Fruit fly (Drosophila melanogaster): Measurements from ENCODE around the gene Lztr1.

Lztr1 gene

DNA sequence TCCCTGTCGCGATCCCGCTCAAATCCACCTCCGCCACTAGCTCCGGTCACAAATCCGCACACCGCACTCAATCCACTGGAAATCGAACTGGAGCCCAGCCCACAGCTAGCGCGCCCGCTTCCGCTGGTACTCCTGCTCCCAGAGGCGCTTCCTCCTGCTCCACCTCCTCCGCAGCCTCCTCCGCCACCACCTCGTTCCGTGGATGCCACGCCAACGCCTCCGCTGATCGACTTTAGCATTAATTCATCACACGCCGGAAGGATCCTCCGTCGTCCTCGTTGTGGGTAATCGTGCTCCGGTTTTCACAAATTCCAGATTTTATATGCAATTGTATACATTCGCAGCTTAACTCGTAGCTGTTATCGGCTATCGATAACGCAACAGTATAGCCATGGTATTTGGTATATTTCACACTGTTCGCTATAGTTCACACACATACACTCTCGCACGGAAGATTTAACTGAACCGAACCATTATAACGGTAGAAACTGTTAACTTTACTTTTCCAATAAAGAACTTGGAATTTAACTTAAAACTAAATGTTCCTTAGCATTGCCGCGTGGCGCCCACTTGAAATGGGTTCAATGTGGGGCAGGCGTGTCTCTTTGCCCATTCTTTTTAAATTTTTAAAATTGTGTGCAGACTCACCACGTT lies at the start of gene Lztr1:
Gene Lztr1, minus strand, starts transcription at position 374 of the 654 bp plus-strand sequence.
- TF ChIP-seq pan (optimal IDR thresholded peaks at IDR 0.05): no peak
- no peak for TF ChIP-seq EcR (GFP tag; optimal IDR thresholded peaks at IDR 0.05)
- TF ChIP-seq Dll (optimal IDR thresholded peaks at IDR 0.05): no peak
- TF ChIP-seq usp (GFP tag; optimal IDR thresholded peaks at IDR 0.05): no peak

dm6 chrX:966818-967217 lies 39.4 kb upstream of the Lztr1 start:
- TF ChIP-seq psq (optimal IDR thresholded peaks at IDR 0.05) (no peak), pan (optimal IDR thresholded peaks at IDR 0.05) (no peak), Dll (optimal IDR thresholded peaks at IDR 0.05) (no peak), EcR (GFP tag; optimal IDR thresholded peaks at IDR 0.05) (no peak), CG8478 (optimal IDR thresholded peaks at IDR 0.05) (no peak)

- TF ChIP-seq Dll (optimal IDR thresholded peaks at IDR 0.05) (no peak), CG8478 (optimal IDR thresholded peaks at IDR 0.05) (no peak), EcR (GFP tag; optimal IDR thresholded peaks at IDR 0.05) (no peak), psq (optimal IDR thresholded peaks at IDR 0.05) (no peak), usp (GFP tag; optimal IDR thresholded peaks at IDR 0.05) (no peak), pan (optimal IDR thresholded peaks at IDR 0.05) (no peak)
Observed at dm6 chrX:964012-964411, 36.6 kb upstream of the Lztr1 start.

DNA sequence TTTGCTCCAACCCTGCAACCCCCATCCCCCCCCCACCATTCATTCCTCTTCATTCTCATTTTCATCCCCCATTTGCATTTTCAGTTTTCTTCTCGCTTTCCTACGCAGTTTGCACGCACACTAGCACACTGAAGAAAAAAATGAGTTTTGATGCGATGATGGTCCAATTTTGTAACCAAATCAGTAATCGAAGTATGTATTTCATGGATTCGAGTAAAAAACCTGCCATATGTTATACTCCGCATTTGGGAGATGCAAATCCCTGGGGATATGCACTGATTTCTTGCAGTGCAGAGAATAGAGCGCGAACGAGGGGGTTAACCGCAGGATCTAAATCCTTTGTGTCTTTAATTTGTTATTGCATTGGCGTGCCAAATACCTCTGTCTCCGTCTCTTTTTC lies 28.5 kb upstream of the Lztr1 start:
- TF ChIP-seq psq (optimal IDR thresholded peaks at IDR 0.05): no peak
- no peak for TF ChIP-seq pan (optimal IDR thresholded peaks at IDR 0.05)

DNA sequence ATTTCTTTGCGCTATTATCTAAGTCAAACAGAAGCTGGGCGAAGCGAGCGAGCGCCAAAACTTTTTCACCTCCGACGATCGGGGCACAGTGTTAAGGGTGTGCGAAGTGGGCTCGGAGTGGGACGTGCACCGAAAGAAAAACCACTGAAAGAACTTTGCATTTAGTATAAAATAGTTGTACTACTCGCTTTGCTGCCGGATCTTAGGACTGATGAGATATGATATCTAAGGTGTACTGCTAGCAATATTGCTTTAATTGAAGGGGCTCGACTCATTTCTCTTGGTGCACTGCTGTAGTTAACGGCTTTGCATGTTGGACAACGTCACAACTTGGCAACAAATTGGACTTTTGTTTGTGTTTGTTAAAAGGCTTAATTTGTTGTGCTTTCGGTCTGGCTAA lies 26.4 kb upstream of the Lztr1 start:
- no peak for TF ChIP-seq usp (GFP tag; optimal IDR thresholded peaks at IDR 0.05)
- TF ChIP-seq pan (optimal IDR thresholded peaks at IDR 0.05): no peak
- no peak for TF ChIP-seq EcR (GFP tag; optimal IDR thresholded peaks at IDR 0.05)
- TF ChIP-seq psq (optimal IDR thresholded peaks at IDR 0.05): no peak
- no peak for TF ChIP-seq CG8478 (optimal IDR thresholded peaks at IDR 0.05)
- no peak for TF ChIP-seq Dll (optimal IDR thresholded peaks at IDR 0.05)

dm6 chrX:951800-952199 lies 24.4 kb upstream of the Lztr1 start, which contains the start of gene CG3690:
Gene CG3690 (minus strand): TSS chrX:951900.
- TF ChIP-seq pan (optimal IDR thresholded peaks at IDR 0.05): no peak
- no peak for TF ChIP-seq EcR (GFP tag; optimal IDR thresholded peaks at IDR 0.05)
- TF ChIP-seq CG8478 (optimal IDR thresholded peaks at IDR 0.05): no peak
- no peak for TF ChIP-seq usp (GFP tag; optimal IDR thresholded peaks at IDR 0.05)
- TF ChIP-seq psq (optimal IDR thresholded peaks at IDR 0.05): no peak
- TF ChIP-seq Dll (optimal IDR thresholded peaks at IDR 0.05): no peak

- TF ChIP-seq EcR (GFP tag; optimal IDR thresholded peaks at IDR 0.05) (no peak), CG8478 (optimal IDR thresholded peaks at IDR 0.05) (no peak), psq (optimal IDR thresholded peaks at IDR 0.05) (no peak), usp (GFP tag; optimal IDR thresholded peaks at IDR 0.05) (no peak), Dll (optimal IDR thresholded peaks at IDR 0.05) (no peak), pan (optimal IDR thresholded peaks at IDR 0.05) (no peak)
Observed at dm6 chrX:948285-948556, 20.8 kb upstream of the Lztr1 start.

- no peak for TF ChIP-seq psq (optimal IDR thresholded peaks at IDR 0.05)
- no peak for TF ChIP-seq CG8478 (optimal IDR thresholded peaks at IDR 0.05)
- TF ChIP-seq pan (optimal IDR thresholded peaks at IDR 0.05): no peak
- no peak for TF ChIP-seq Dll (optimal IDR thresholded peaks at IDR 0.05)
- TF ChIP-seq EcR (GFP tag; optimal IDR thresholded peaks at IDR 0.05): no peak
- TF ChIP-seq usp (GFP tag; optimal IDR thresholded peaks at IDR 0.05): no peak
Observed at dm6 chrX:947450-948284, 20.3 kb upstream of the Lztr1 start, which contains the start of gene CG3699. Gene CG3699 (minus strand): TSS chrX:947500.

- TF ChIP-seq CG8478 (optimal IDR thresholded peaks at IDR 0.05) (no peak), usp (GFP tag; optimal IDR thresholded peaks at IDR 0.05) (no peak), EcR (GFP tag; optimal IDR thresholded peaks at IDR 0.05) (no peak), psq (optimal IDR thresholded peaks at IDR 0.05) (no peak), Dll (optimal IDR thresholded peaks at IDR 0.05) (no peak), pan (optimal IDR thresholded peaks at IDR 0.05) (no peak)
Observed at dm6 chrX:946162-946561, 18.8 kb upstream of the Lztr1 start.

DNA sequence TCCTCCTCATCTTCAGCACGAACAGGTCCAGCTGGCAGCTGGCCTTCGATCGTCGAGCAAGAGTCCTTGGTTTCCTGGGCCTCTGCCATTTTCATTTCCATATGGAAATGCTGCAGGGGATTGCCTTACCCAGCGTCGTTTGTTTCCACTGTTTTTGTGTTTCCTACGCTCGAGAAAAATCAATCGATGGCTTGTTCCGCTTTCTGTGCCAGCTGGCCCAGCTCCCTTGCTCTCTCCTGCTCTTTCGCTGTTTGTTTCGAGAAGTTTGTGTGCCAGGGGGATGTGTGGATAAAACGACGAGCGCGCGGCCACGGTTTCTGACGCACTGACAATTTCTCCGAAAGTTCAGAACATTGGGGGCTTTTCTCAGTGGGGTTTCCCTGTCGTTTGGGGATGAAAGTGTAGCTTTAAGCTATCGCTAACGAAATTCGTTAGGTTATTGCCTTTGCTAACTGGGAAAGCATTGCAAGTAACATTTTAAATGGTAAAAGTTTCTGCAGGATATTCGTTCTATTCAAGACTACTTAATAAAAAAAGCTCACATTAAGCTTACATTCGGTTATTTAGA lies 18.1 kb upstream of the Lztr1 start, which contains the start of gene CG3703:
Gene CG3703, minus strand, starts transcription at position 328 of the 568 bp plus-strand sequence.
- TF ChIP-seq EcR (GFP tag; optimal IDR thresholded peaks at IDR 0.05) (no peak), Dll (optimal IDR thresholded peaks at IDR 0.05) (no peak), pan (optimal IDR thresholded peaks at IDR 0.05) (no peak), usp (GFP tag; optimal IDR thresholded peaks at IDR 0.05) (no peak), CG8478 (optimal IDR thresholded peaks at IDR 0.05) (no peak), psq (optimal IDR thresholded peaks at IDR 0.05) (no peak)

dm6 chrX:940580-941184 lies 13.3 kb upstream of the Lztr1 start, which contains the start of the genes CG3704 and mus81:
Gene CG3704 (minus strand): TSS chrX:940805.
Gene mus81 (plus strand): TSS chrX:941075.
- TF ChIP-seq pan (optimal IDR thresholded peaks at IDR 0.05): no peak
- peak; percentile 27 for TF ChIP-seq Dll (optimal IDR thresholded peaks at IDR 0.05)
- no peak for TF ChIP-seq usp (GFP tag; optimal IDR thresholded peaks at IDR 0.05)
- TF ChIP-seq CG8478 (optimal IDR thresholded peaks at IDR 0.05): no peak
- no peak for TF ChIP-seq EcR (GFP tag; optimal IDR thresholded peaks at IDR 0.05)
- no peak for TF ChIP-seq psq (optimal IDR thresholded peaks at IDR 0.05)

- TF ChIP-seq pan (optimal IDR thresholded peaks at IDR 0.05) (no peak), usp (GFP tag; optimal IDR thresholded peaks at IDR 0.05) (no peak), psq (optimal IDR thresholded peaks at IDR 0.05) (no peak), Dll (optimal IDR thresholded peaks at IDR 0.05) (no peak), EcR (GFP tag; optimal IDR thresholded peaks at IDR 0.05) (no peak), CG8478 (optimal IDR thresholded peaks at IDR 0.05) (no peak)
Observed at dm6 chrX:935901-936207, 8.5 kb upstream of the Lztr1 start.

All from whole organism.